Worm (Caenorhabditis elegans) whole organism, L3 larva: Measurements from ENCODE around the gene nlp-28.

Experiments
- ceh-82 ChIP-seq: fragments of 150-350 bp; optimal IDR thresholded peaks from 2 replicates; lab custom pipeline; 2014; ENCODE audit warnings: missing biosample characterization, missing genetic modification characterization
- elt-3 ChIP-seq, 3 experiments: fragments of 150-350 bp in 1 of 3; sonication (generic microtip) in 2 of 3; optimal IDR thresholded peaks; 2 replicates in 2 of 3; 4 replicates in 1 of 3; lab custom pipeline; 2014 to 2017; ENCODE audit warnings: missing biosample characterization in 3 of 3, missing genetic modification characterization in 3 of 3
- mdl-1 ChIP-seq: fragments of 150-350 bp; optimal IDR thresholded peaks from 2 replicates; lab custom pipeline; 2014; ENCODE audit warnings: missing biosample characterization, missing genetic modification characterization

DNA sequence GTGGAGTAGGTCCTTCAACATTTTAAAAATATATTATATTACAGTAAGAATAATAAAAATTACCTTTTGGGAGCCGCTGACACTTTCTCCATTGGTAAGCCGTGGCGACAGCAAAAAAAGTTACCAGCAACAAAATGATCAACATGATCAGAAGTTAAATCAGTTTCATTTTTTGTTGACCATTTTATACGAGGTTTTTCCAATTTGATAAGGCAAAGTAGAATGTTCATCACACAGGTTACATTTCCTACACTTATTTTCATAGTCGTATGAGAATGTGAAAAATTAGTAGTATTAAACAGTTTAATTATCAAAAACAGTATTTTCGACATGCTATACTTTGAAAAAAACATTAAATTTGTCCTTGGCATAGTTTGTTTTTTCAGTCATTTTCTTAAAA lies 14.9 kb upstream of the nlp-28 start, which contains the start of gene cyp-34A10:
- TF ChIP-seq mdl-1 (tag; lab: Kevin White, UChicago) = no peak
- TF ChIP-seq elt-3 (tag; optimal IDR thresholded peaks at IDR 0.05; lab: Kevin White, UChicago) = no peak
- no peak for TF ChIP-seq ceh-82 (tag; lab: Kevin White, UChicago)
